Worm (Caenorhabditis elegans) whole organism, L1 larva: ENCODE measurements around the gene C17H11.2.

ENCODE experiments used
- ama-1 ChIP-seq: fragments of 150-350 bp; optimal IDR thresholded peaks from 2 replicates; lab custom pipeline; 2014
- lin-14 ChIP-seq: fragments of 200-800 bp; sonication (Bioruptor generic); optimal IDR thresholded peaks from 2 replicates; lab custom pipeline; 2018; ENCODE audit warnings: mild to moderate bottlenecking, missing genetic modification characterization, moderate library complexity, missing compliant biosample characterization
- mab-9 ChIP-seq: fragments of 200-800 bp; sonication (Bioruptor generic); IDR thresholded peaks from 2 replicates; pipeline ENCODE4 v1.3.6; 2022; ENCODE audit warnings: missing genetic modification reagents, missing genetic modification characterization, missing compliant biosample characterization
- nhr-12 ChIP-seq: sonication (generic microtip); optimal IDR thresholded peaks from 2 replicates; lab custom pipeline; 2017; ENCODE audit warnings: missing biosample characterization, missing genetic modification characterization
- nhr-19 ChIP-seq: fragments of 200-800 bp; sonication (Bioruptor generic); conservative IDR thresholded peaks from 2 replicates; pipeline ENCODE4 v1.3.6; 2022; ENCODE audit warnings: missing genetic modification characterization, missing compliant biosample characterization
- unc-62 ChIP-seq: fragments of 150-350 bp; optimal IDR thresholded peaks from 2 replicates; lab custom pipeline; 2014; ENCODE audit warnings: missing biosample characterization, missing genetic modification reagents, missing genetic modification characterization

ce11 chrX:8200206-8200605 is 30.5 kb downstream of the C17H11.2 start:
- TF ChIP-seq ama-1 (lab: Kevin White, UChicago) (no peak), nhr-19 (GFP tag; lab: Robert Waterston, UW) (no peak), unc-62 (GFP tag; lab: Kevin White, UChicago) (no peak), lin-14 (GFP tag; lab: Kevin White, UChicago) (peak; percentile 28), mab-9 (no peak), nhr-12 (tag; lab: Kevin White, UChicago) (no peak)
